Fruit fly (Drosophila melanogaster): Measurements from ENCODE around the gene CG6184.
A peak's percentile ranks its signal among the peaks of the same experiment; 100 is the strongest.

CG6184 gene

dm6 chr3R:19672905-19673304, 15.2 kb upstream of the CG6184 start (continued):
- no peak for TF ChIP-seq sisA (GFP tag; IDR thresholded peaks at IDR 0.05)
- TF ChIP-seq lilli (GFP tag; optimal IDR thresholded peaks at IDR 0.05): peak; percentile 18
- TF ChIP-seq CG7372 (GFP tag; IDR thresholded peaks at IDR 0.05): no peak
- TF ChIP-seq chinmo (GFP tag; IDR thresholded peaks at IDR 0.05; ENCODE audit: partially characterized antibody): no peak
- TF ChIP-seq CG7839 (tag; optimal IDR thresholded peaks at IDR 0.05): peak; percentile 20
- TF ChIP-seq Pdp1 (GFP tag; optimal IDR thresholded peaks at IDR 0.05): no peak
- TF ChIP-seq CG7786 (GFP tag; optimal IDR thresholded peaks at IDR 0.05): no peak
- TF ChIP-seq CG34224 (GFP tag; IDR thresholded peaks at IDR 0.05; ENCODE audit: partially characterized antibody): no peak
- TF ChIP-seq CG11560 (tag; IDR thresholded peaks at IDR 0.05): no peak
- TF ChIP-seq Nf-YA (GFP tag; IDR thresholded peaks at IDR 0.05): no peak
- no peak for TF ChIP-seq hth (optimal IDR thresholded peaks at IDR 0.05)
- no peak for TF ChIP-seq cas (GFP tag; IDR thresholded peaks at IDR 0.05)
- TF ChIP-seq kay (GFP tag; optimal IDR thresholded peaks at IDR 0.05): no peak
- no peak for TF ChIP-seq sug (tag; optimal IDR thresholded peaks at IDR 0.05)
- no peak for TF ChIP-seq fd102C (GFP tag; optimal IDR thresholded peaks at IDR 0.05)
- no peak for TF ChIP-seq Max (GFP tag; optimal IDR thresholded peaks at IDR 0.05)
- TF ChIP-seq CG17359 (tag; optimal IDR thresholded peaks at IDR 0.05): peak; percentile 10
- TF ChIP-seq CTCF (GFP tag; optimal IDR thresholded peaks at IDR 0.05): no peak
- TF ChIP-seq hb (GFP tag; IDR thresholded peaks at IDR 0.05; ENCODE audit: partially characterized antibody): no peak
- TF ChIP-seq CG10565 (GFP tag; optimal IDR thresholded peaks at IDR 0.05): no peak
- TF ChIP-seq CG13424 (tag; optimal IDR thresholded peaks at IDR 0.05): no peak
- peak; percentile 8 for TF ChIP-seq Sox102F (GFP tag; optimal IDR thresholded peaks at IDR 0.05)
- no peak for TF ChIP-seq Side (GFP tag; optimal IDR thresholded peaks at IDR 0.05)
- TF ChIP-seq salm (tag; optimal IDR thresholded peaks at IDR 0.05): no peak
- TF ChIP-seq emc (GFP tag; optimal IDR thresholded peaks at IDR 0.05): no peak
- TF ChIP-seq tap (tag; optimal IDR thresholded peaks at IDR 0.05): no peak
- TF ChIP-seq dpn (GFP tag; optimal IDR thresholded peaks at IDR 0.05): no peak
- no peak for TF ChIP-seq CG3407 (GFP tag; optimal IDR thresholded peaks at IDR 0.05)
- no peak for TF ChIP-seq BEAF-32 (GFP tag; optimal IDR thresholded peaks at IDR 0.05)
- peak; percentile 3 for TF ChIP-seq Hsf (GFP tag; optimal IDR thresholded peaks at IDR 0.05)
- TF ChIP-seq CG4820 (GFP tag; optimal IDR thresholded peaks at IDR 0.05): no peak
- TF ChIP-seq lab (GFP tag; optimal IDR thresholded peaks at IDR 0.05): peak; percentile 56
- no peak for TF ChIP-seq chn (GFP tag; optimal IDR thresholded peaks at IDR 0.05)
- TF ChIP-seq dimm (GFP tag; IDR thresholded peaks at IDR 0.05): no peak
- TF ChIP-seq cato (GFP tag; optimal IDR thresholded peaks at IDR 0.05; ENCODE audit: borderline replicate concordance): no peak
- peak; percentile 41; the same call in 1 of the 2 replicates for TF ChIP-seq slbo (GFP tag; IDR thresholded peaks at IDR 0.05)
- no peak for TF ChIP-seq CG4404 (GFP tag; IDR thresholded peaks at IDR 0.05)
- no peak for TF ChIP-seq CG16815 (GFP tag; optimal IDR thresholded peaks at IDR 0.05)
- no peak for TF ChIP-seq CG8924 (tag; optimal IDR thresholded peaks at IDR 0.05)
- TF ChIP-seq Abd-B (GFP tag; optimal IDR thresholded peaks at IDR 0.05): no peak
- no peak for TF ChIP-seq CG14667 (GFP tag; IDR thresholded peaks at IDR 0.05)
- no peak for TF ChIP-seq CG18619 (GFP tag; optimal IDR thresholded peaks at IDR 0.05)
- no peak for TF ChIP-seq CG1647 (GFP tag; optimal IDR thresholded peaks at IDR 0.05)
- TF ChIP-seq CG12659 (GFP tag; optimal IDR thresholded peaks at IDR 0.05): no peak
- no peak for TF ChIP-seq CG8478 (optimal IDR thresholded peaks at IDR 0.05)
- TF ChIP-seq prd (optimal IDR thresholded peaks at IDR 0.05): no peak
- no peak for TF ChIP-seq prd (GFP tag; IDR thresholded peaks at IDR 0.05)
- no peak for TF ChIP-seq CG5245 (GFP tag; optimal IDR thresholded peaks at IDR 0.05)
- TF ChIP-seq HHEX (GFP tag; optimal IDR thresholded peaks at IDR 0.05): no peak
- TF ChIP-seq kni (GFP tag; optimal IDR thresholded peaks at IDR 0.05): no peak
- peak; percentile 49 for TF ChIP-seq CG2678 (tag; optimal IDR thresholded peaks at IDR 0.05)
- no peak; the same call in 2 of the 3 replicates for TF ChIP-seq dysf (GFP tag; IDR thresholded peaks at IDR 0.05)
- peak; percentile 3 for TF ChIP-seq CG12299 (tag; optimal IDR thresholded peaks at IDR 0.05)
